Fruit fly (Drosophila melanogaster) Kc167 (cell line): ENCODE results near the gene shop.

Experiments
- Myc ChIP-seq: fragments of >200 bp; optimal IDR thresholded peaks from 2 replicates; lab custom pipeline; 2017; ENCODE audit warnings: missing external identifiers
- Sin3A ChIP-seq: fragments of >200 bp; optimal IDR thresholded peaks from 2 replicates; lab custom pipeline; 2018; ENCODE audit warnings: missing external identifiers
- h ChIP-seq: fragments of >200 bp; optimal IDR thresholded peaks from 3 replicates; lab custom pipeline; 2018; ENCODE audit warnings: missing external identifiers
- insv ChIP-seq: fragments of >200 bp; optimal IDR thresholded peaks from 3 replicates; lab custom pipeline; 2018; ENCODE audit warnings: missing external identifiers
- psq ChIP-seq: fragments of >200 bp; optimal IDR thresholded peaks from 2 replicates; lab custom pipeline; 2017; ENCODE audit warnings: missing external identifiers
- ttk ChIP-seq: sonication (Bioruptor generic); optimal IDR thresholded peaks from 2 replicates; lab custom pipeline; 2017; ENCODE audit warnings: missing external identifiers

The shop gene

dm6 chrX:18863748-18864482 lies 15.5 kb upstream of the shop start, which contains the start of the genes CG7326 and Dora:
TSS of gene CG7326 (minus strand) at chrX:18863776.
TSS of gene Dora (plus strand) at chrX:18863950.
- TF ChIP-seq Sin3A (no peak), insv (lab: Kevin White, UChicago) (no peak), h (lab: Kevin White, UChicago) (no peak), psq (peak; percentile 82), ttk (lab: Kevin White, UChicago) (no peak)

- TF ChIP-seq insv (lab: Kevin White, UChicago) (no peak), ttk (lab: Kevin White, UChicago) (no peak), Sin3A (no peak), Myc (lab: Kevin White, UChicago) (no peak), psq (no peak), h (lab: Kevin White, UChicago) (no peak)
Measured at dm6 chrX:18860074-18860473, 11.7 kb upstream of the shop start, which contains the start of gene CG32544. TSS of gene CG32544 (plus strand) at chrX:18860284.

dm6 chrX:18857916-18858315 lies 9.6 kb upstream of the shop start, which contains the start of gene Usp39:
TSS of gene Usp39 (plus strand) at chrX:18858203.
- TF ChIP-seq h (lab: Kevin White, UChicago) = no peak
- no peak for TF ChIP-seq Myc (lab: Kevin White, UChicago)
- TF ChIP-seq insv (lab: Kevin White, UChicago) = no peak
- TF ChIP-seq Sin3A = no peak
- no peak for TF ChIP-seq psq
- no peak for TF ChIP-seq ttk (lab: Kevin White, UChicago)

- TF ChIP-seq psq (no peak), Myc (lab: Kevin White, UChicago) (no peak), Sin3A (no peak), h (lab: Kevin White, UChicago) (no peak), insv (lab: Kevin White, UChicago) (no peak), ttk (lab: Kevin White, UChicago) (no peak)
Measured at dm6 chrX:18857356-18857807, 9.0 kb upstream of the shop start, which contains the start of gene CG7322. TSS of gene CG7322 (minus strand) at chrX:18857757.

- TF ChIP-seq insv (lab: Kevin White, UChicago) (no peak), Sin3A (no peak), ttk (lab: Kevin White, UChicago) (no peak), h (lab: Kevin White, UChicago) (no peak), Myc (lab: Kevin White, UChicago) (no peak), psq (no peak)
Measured at dm6 chrX:18849022-18849368, 629 bp upstream of the shop start.

dm6 chrX:18843229-18844033 lies 4.9 kb downstream of the shop start, which contains the start of gene htk:
TSS of gene htk (plus strand) at chrX:18843663.
- TF ChIP-seq Myc (lab: Kevin White, UChicago) (no peak), psq (no peak), ttk (lab: Kevin White, UChicago) (no peak), insv (lab: Kevin White, UChicago) (no peak), Sin3A (no peak), h (lab: Kevin White, UChicago) (no peak)

dm6 chrX:18838929-18839576 lies 9.3 kb downstream of the shop start:
- no peak for TF ChIP-seq Sin3A
- no peak for TF ChIP-seq insv (lab: Kevin White, UChicago)
- no peak for TF ChIP-seq Myc (lab: Kevin White, UChicago)
- TF ChIP-seq psq = no peak
- no peak for TF ChIP-seq ttk (lab: Kevin White, UChicago)
- no peak for TF ChIP-seq h (lab: Kevin White, UChicago)

- TF ChIP-seq Sin3A = no peak
- no peak for TF ChIP-seq ttk (lab: Kevin White, UChicago)
- TF ChIP-seq Myc (lab: Kevin White, UChicago) = no peak
- TF ChIP-seq psq = no peak
- TF ChIP-seq insv (lab: Kevin White, UChicago) = no peak
- TF ChIP-seq h (lab: Kevin White, UChicago) = no peak
Measured at dm6 chrX:18838470-18838869, 9.9 kb downstream of the shop start.

- TF ChIP-seq psq = no peak
Measured at dm6 chrX:18837046-18837445, 11.3 kb downstream of the shop start.

dm6 chrX:18836315-18836714 lies 12.1 kb downstream of the shop start:
- TF ChIP-seq h (lab: Kevin White, UChicago) = no peak
- TF ChIP-seq psq = no peak

- TF ChIP-seq Myc (lab: Kevin White, UChicago) = no peak
- no peak for TF ChIP-seq Sin3A
- no peak for TF ChIP-seq insv (lab: Kevin White, UChicago)
- no peak for TF ChIP-seq psq
- no peak for TF ChIP-seq h (lab: Kevin White, UChicago)
- TF ChIP-seq ttk (lab: Kevin White, UChicago) = no peak
Measured at dm6 chrX:18835500-18835899, 12.9 kb downstream of the shop start.

dm6 chrX:18835003-18835402 lies 13.4 kb downstream of the shop start:
- no peak for TF ChIP-seq Myc (lab: Kevin White, UChicago)
- no peak for TF ChIP-seq h (lab: Kevin White, UChicago)
- no peak for TF ChIP-seq psq
- TF ChIP-seq Sin3A = no peak
- no peak for TF ChIP-seq ttk (lab: Kevin White, UChicago)
- TF ChIP-seq insv (lab: Kevin White, UChicago) = no peak
